Fruit fly (Drosophila melanogaster): Measurements from ENCODE around the gene nAChRbeta1.

- no peak for TF ChIP-seq Hr78 (GFP tag; optimal IDR thresholded peaks at IDR 0.05)
- TF ChIP-seq dsf (GFP tag; optimal IDR thresholded peaks at IDR 0.05; ENCODE audit: borderline replicate concordance): no peak
- no peak for TF ChIP-seq dmrt93B (GFP tag; optimal IDR thresholded peaks at IDR 0.05)
- TF ChIP-seq Vsx2 (GFP tag; optimal IDR thresholded peaks at IDR 0.05; ENCODE audit: partially characterized antibody): no peak
- TF ChIP-seq OdsH (GFP tag; optimal IDR thresholded peaks at IDR 0.05): no peak
- no peak for TF ChIP-seq rgr (GFP tag; optimal IDR thresholded peaks at IDR 0.05)
- TF ChIP-seq dl (GFP tag; optimal IDR thresholded peaks at IDR 0.05; ENCODE audit: insufficient read depth in 1 of 2, partially characterized antibody in 2 of 2): no peak
- no peak for TF ChIP-seq psq (GFP tag; optimal IDR thresholded peaks at IDR 0.05)
Measured at dm6 chr3L:4412974-4413373, 16.2 kb upstream of the nAChRbeta1 start.

All from whole organism, wandering third instar larva.